Worm (Caenorhabditis elegans) whole organism, L2 larva: ENCODE measurements around the gene rha-2.

Source experiments
- C34F6.9 ChIP-seq: fragments of 150-350 bp; optimal IDR thresholded peaks from 2 replicates; lab custom pipeline; 2014; ENCODE audit warnings: missing biosample characterization, missing genetic modification characterization
- ZK546.5 ChIP-seq: sonication (generic microtip); optimal IDR thresholded peaks from 2 replicates; lab custom pipeline; 2017; ENCODE audit warnings: missing biosample characterization, missing genetic modification characterization
- alr-1 ChIP-seq: fragments of 150-350 bp; optimal IDR thresholded peaks from 2 replicates; lab custom pipeline; 2014; ENCODE audit warnings: missing biosample characterization, missing genetic modification characterization
- aly-2 ChIP-seq: fragments of 150-350 bp; optimal IDR thresholded peaks from 2 replicates; lab custom pipeline; 2014; ENCODE audit warnings: missing biosample characterization, missing genetic modification characterization
- elt-3 ChIP-seq: sonication (generic microtip); optimal IDR thresholded peaks from 2 replicates; lab custom pipeline; 2017; ENCODE audit warnings: missing biosample characterization, missing genetic modification characterization
- lin-13 ChIP-seq: fragments of 150-350 bp; optimal IDR thresholded peaks from 2 replicates; lab custom pipeline; 2014; ENCODE audit warnings: missing biosample characterization, missing genetic modification reagents, missing genetic modification characterization
- lin-39 ChIP-seq: fragments of 150-350 bp; optimal IDR thresholded peaks from 2 replicates; lab custom pipeline; 2014; ENCODE audit warnings: missing biosample characterization, missing genetic modification reagents, missing genetic modification characterization
- nhr-12 ChIP-seq: fragments of 150-350 bp; optimal IDR thresholded peaks from 2 replicates; lab custom pipeline; 2014; ENCODE audit warnings: missing biosample characterization, missing genetic modification characterization
- nhr-23 ChIP-seq: fragments of 150-350 bp; optimal IDR thresholded peaks from 2 replicates; lab custom pipeline; 2014; ENCODE audit warnings: missing biosample characterization, missing genetic modification reagents, missing genetic modification characterization
- snpc-4 ChIP-seq: fragments of 150-350 bp; optimal IDR thresholded peaks from 2 replicates; lab custom pipeline; 2014; ENCODE audit warnings: missing biosample characterization, missing genetic modification characterization
- ztf-11 ChIP-seq: sonication (generic microtip); optimal IDR thresholded peaks from 2 replicates; lab custom pipeline; 2017; ENCODE audit warnings: missing biosample characterization, missing genetic modification characterization

DNA sequence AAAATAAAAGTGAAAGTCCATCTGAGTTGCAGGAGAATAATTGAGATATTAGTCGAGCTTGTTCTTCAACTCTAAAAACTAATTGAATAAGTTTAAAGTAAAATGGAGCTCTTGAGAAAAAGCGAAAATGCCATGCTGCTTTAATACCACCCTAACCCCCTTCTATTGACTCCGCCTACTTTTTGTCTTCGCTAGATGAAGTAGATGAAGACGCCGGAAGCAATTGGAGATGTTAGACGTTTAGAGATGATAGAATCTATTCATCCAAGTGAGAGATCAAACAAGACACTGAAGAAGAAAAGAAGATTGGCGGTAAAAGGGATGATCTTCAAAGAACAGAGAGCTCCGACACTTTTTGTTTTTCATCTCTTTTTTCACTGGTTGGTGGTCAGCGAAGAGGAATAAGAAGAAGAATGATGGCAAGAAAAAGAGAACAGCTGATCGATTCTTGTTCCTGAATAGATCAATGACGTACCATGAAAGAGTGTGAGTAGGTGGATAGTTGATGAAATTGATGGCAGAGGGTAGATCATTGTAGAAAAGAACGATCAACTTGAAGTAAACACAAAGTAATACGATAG, 40.1 kb upstream of the rha-2 start:
- no peak for TF ChIP-seq aly-2 (tag; lab: Kevin White, UChicago)
- peak; percentile 25 for TF ChIP-seq C34F6.9 (tag; lab: Kevin White, UChicago)
- no peak for TF ChIP-seq lin-39
- TF ChIP-seq lin-13 (GFP tag; lab: Kevin White, UChicago), result peak; percentile 12
- TF ChIP-seq nhr-12 (tag; lab: Kevin White, UChicago), result no peak
- TF ChIP-seq snpc-4, result no peak
- no peak for TF ChIP-seq nhr-23 (tag; lab: Kevin White, UChicago)
- no peak for TF ChIP-seq ztf-11
- TF ChIP-seq alr-1 (tag; lab: Kevin White, UChicago), result no peak
- TF ChIP-seq ZK546.5 (tag; lab: Kevin White, UChicago), result no peak
- TF ChIP-seq elt-3 (tag; lab: Kevin White, UChicago), result no peak
